Worm (Caenorhabditis elegans) whole organism, L1 larva: ENCODE measurements around the gene H01G02.4.

Source experiments
- C34B4.2 ChIP-seq: sonication (generic microtip); optimal IDR thresholded peaks from 2 replicates; lab custom pipeline; 2017; ENCODE audit warnings: mild to moderate bottlenecking, missing genetic modification characterization, missing compliant biosample characterization
- Y116A8C.19 ChIP-seq: sonication (generic microtip); optimal IDR thresholded peaks from 2 replicates; lab custom pipeline; 2016; ENCODE audit warnings: missing compliant biosample characterization, missing genetic modification characterization, borderline replicate concordance
- aha-1 ChIP-seq: fragments of 150-350 bp; optimal IDR thresholded peaks from 2 replicates; lab custom pipeline; 2014; ENCODE audit warnings: missing biosample characterization, missing genetic modification characterization
- alr-1 ChIP-seq: fragments of 200-800 bp; sonication (Bioruptor generic); optimal IDR thresholded peaks from 2 replicates; lab custom pipeline; 2018; ENCODE audit warnings: borderline replicate concordance, mild to moderate bottlenecking, missing genetic modification characterization, missing compliant biosample characterization
- blmp-1 ChIP-seq: fragments of 150-350 bp; optimal IDR thresholded peaks from 2 replicates; lab custom pipeline; 2014; ENCODE audit warnings: missing biosample characterization, missing genetic modification characterization
- ceh-8 ChIP-seq: fragments of 200-800 bp; sonication (Bioruptor generic); optimal IDR thresholded peaks from 2 replicates; lab custom pipeline; 2018; ENCODE audit warnings: mild to moderate bottlenecking, missing genetic modification characterization, moderate library complexity, missing compliant biosample characterization
- ceh-82 ChIP-seq, 3 experiments: fragments of 150-350 bp in 1 of 3; sonication (generic microtip) in 2 of 3; optimal IDR thresholded peaks; 2 replicates each; lab custom pipeline; 2014 to 2017; ENCODE audit warnings: missing biosample characterization in 3 of 3, missing genetic modification characterization in 3 of 3
- ceh-88 ChIP-seq: fragments of 200-800 bp; sonication (Bioruptor generic); IDR thresholded peaks from 2 replicates; pipeline ENCODE4 v1.3.6; 2022; ENCODE audit warnings: missing genetic modification characterization, missing compliant biosample characterization
- ceh-90 ChIP-seq: sonication (generic microtip); optimal IDR thresholded peaks from 2 replicates; lab custom pipeline; 2016; ENCODE audit warnings: missing genetic modification characterization, missing compliant biosample characterization
- ces-1 ChIP-seq: fragments of 150-350 bp; optimal IDR thresholded peaks from 2 replicates; lab custom pipeline; 2014; ENCODE audit warnings: missing biosample characterization, missing genetic modification reagents, missing genetic modification characterization
- dsc-1 ChIP-seq: sonication (generic microtip); optimal IDR thresholded peaks from 2 replicates; lab custom pipeline; 2016; ENCODE audit warnings: mild to moderate bottlenecking, missing genetic modification characterization, missing compliant biosample characterization
- efl-1 ChIP-seq, 4 experiments: fragments of 150-350 bp; optimal IDR thresholded peaks in 3 of 4; peaks in 1 of 4; 1 replicate in 1 of 4; 2 replicates in 3 of 4; lab custom pipeline; 2014; ENCODE audit warnings: missing biosample characterization in 2 of 4, missing genetic modification characterization in 2 of 4, missing genetic modification reagents in 2 of 4
- elt-2 ChIP-seq: sonication (generic microtip); optimal IDR thresholded peaks from 2 replicates; lab custom pipeline; 2016; ENCODE audit warnings: missing genetic modification characterization, mild to moderate bottlenecking, inconsistent platforms, missing compliant biosample characterization, missing genetic modification reagents
- fkh-10 ChIP-seq: sonication (generic microtip); optimal IDR thresholded peaks from 2 replicates; lab custom pipeline; 2017; ENCODE audit warnings: missing biosample characterization, missing genetic modification reagents, missing genetic modification characterization
- fkh-4 ChIP-seq: sonication (generic microtip); optimal IDR thresholded peaks from 2 replicates; lab custom pipeline; 2016; ENCODE audit warnings: missing compliant biosample characterization, missing genetic modification characterization, borderline replicate concordance
- fkh-8 ChIP-seq: sonication (generic microtip); optimal IDR thresholded peaks from 2 replicates; lab custom pipeline; 2016; ENCODE audit warnings: mild to moderate bottlenecking, missing genetic modification characterization, missing compliant biosample characterization
- grh-1 ChIP-seq: fragments of 200-800 bp; sonication (Bioruptor generic); IDR thresholded peaks from 2 replicates; pipeline ENCODE4 v1.3.6; 2022; ENCODE audit warnings: missing genetic modification reagents, missing genetic modification characterization, missing compliant biosample characterization
- lin-14 ChIP-seq: fragments of 200-800 bp; sonication (Bioruptor generic); optimal IDR thresholded peaks from 2 replicates; lab custom pipeline; 2018; ENCODE audit warnings: mild to moderate bottlenecking, missing genetic modification characterization, moderate library complexity, missing compliant biosample characterization
- lin-35 ChIP-seq, 2 experiments: fragments of 150-350 bp; optimal IDR thresholded peaks; 2 replicates each; lab custom pipeline; 2014; ENCODE audit warnings: missing biosample characterization in 2 of 2, missing genetic modification characterization in 2 of 2, missing genetic modification reagents in 2 of 2
- lsy-2 ChIP-seq, 2 experiments: fragments of 150-350 bp; optimal IDR thresholded peaks; 2 replicates each; lab custom pipeline; 2014; ENCODE audit warnings: missing biosample characterization in 2 of 2, missing genetic modification characterization in 2 of 2
- mep-1 ChIP-seq: fragments of 150-350 bp; optimal IDR thresholded peaks from 2 replicates; lab custom pipeline; 2014; ENCODE audit warnings: missing biosample characterization, missing genetic modification characterization
- nhr-11 ChIP-seq: fragments of 150-350 bp; optimal IDR thresholded peaks from 2 replicates; lab custom pipeline; 2014; ENCODE audit warnings: missing biosample characterization, missing genetic modification characterization
- nhr-47 ChIP-seq: sonication (generic microtip); optimal IDR thresholded peaks from 2 replicates; lab custom pipeline; 2016; ENCODE audit warnings: mild to moderate bottlenecking, missing genetic modification characterization, moderate library complexity, missing compliant biosample characterization
- nhr-71 ChIP-seq: sonication (generic microtip); optimal IDR thresholded peaks from 2 replicates; lab custom pipeline; 2016; ENCODE audit warnings: mild to moderate bottlenecking, missing genetic modification characterization, moderate library complexity, missing compliant biosample characterization
- nhr-77 ChIP-seq: fragments of 150-350 bp; optimal IDR thresholded peaks from 2 replicates; lab custom pipeline; 2014; ENCODE audit warnings: missing biosample characterization, missing genetic modification characterization
- nhr-85 ChIP-seq: sonication (generic microtip); peaks from one replicate; lab custom pipeline; 2016; ENCODE audit warnings: missing genetic modification characterization, inconsistent platforms, missing compliant biosample characterization
- nhr-90 ChIP-seq: sonication (generic microtip); optimal IDR thresholded peaks from 2 replicates; lab custom pipeline; 2016; ENCODE audit warnings: mild to moderate bottlenecking, missing genetic modification characterization, missing compliant biosample characterization; ENCODE audit not compliant: poor library complexity
- pag-3 ChIP-seq: sonication (generic microtip); optimal IDR thresholded peaks from 2 replicates; lab custom pipeline; 2017; ENCODE audit warnings: missing genetic modification characterization, mild to moderate bottlenecking, missing compliant biosample characterization, antibody characterized with exemption, borderline replicate concordance; ENCODE audit not compliant: insufficient read depth
- pqm-1 ChIP-seq: sonication (generic microtip); optimal IDR thresholded peaks from 3 replicates; lab custom pipeline; 2017; ENCODE audit warnings: missing biosample characterization, missing genetic modification characterization
- rnt-1 ChIP-seq: sonication (generic microtip); optimal IDR thresholded peaks from 2 replicates; lab custom pipeline; 2016; ENCODE audit warnings: mild to moderate bottlenecking, missing genetic modification characterization, moderate library complexity, missing compliant biosample characterization
- swsn-7 ChIP-seq: sonication (generic microtip); optimal IDR thresholded peaks from 2 replicates; lab custom pipeline; 2016; ENCODE audit warnings: missing genetic modification characterization, missing compliant biosample characterization
- tbx-2 ChIP-seq: sonication (generic microtip); optimal IDR thresholded peaks from 2 replicates; lab custom pipeline; 2016; ENCODE audit warnings: missing genetic modification characterization, missing compliant biosample characterization
- unc-130 ChIP-seq: fragments of 150-350 bp; optimal IDR thresholded peaks from 2 replicates; lab custom pipeline; 2017; ENCODE audit warnings: missing biosample characterization, missing genetic modification characterization, inconsistent platforms
- unc-30 ChIP-seq: sonication (generic microtip); optimal IDR thresholded peaks from 2 replicates; lab custom pipeline; 2017; ENCODE audit warnings: missing biosample characterization, missing genetic modification characterization
- unc-86 ChIP-seq: sonication (generic microtip); optimal IDR thresholded peaks from 2 replicates; lab custom pipeline; 2016; ENCODE audit warnings: missing genetic modification characterization, missing compliant biosample characterization
- unc-98 ChIP-seq: fragments of 200-800 bp; sonication (Bioruptor generic); IDR thresholded peaks from 2 replicates; pipeline ENCODE4 v1.3.6; 2022; ENCODE audit warnings: missing genetic modification characterization, missing compliant biosample characterization
- vab-15 ChIP-seq: sonication (generic microtip); optimal IDR thresholded peaks from 2 replicates; lab custom pipeline; 2017; ENCODE audit warnings: missing genotype, mild to moderate bottlenecking, missing genetic modification characterization, missing compliant biosample characterization
- zag-1 ChIP-seq: fragments of 150-350 bp; optimal IDR thresholded peaks from 2 replicates; lab custom pipeline; 2014; ENCODE audit warnings: missing biosample characterization, missing genetic modification characterization
- zip-4 ChIP-seq: fragments of 200-800 bp; sonication (Bioruptor generic); optimal IDR thresholded peaks from 2 replicates; lab custom pipeline; 2018; ENCODE audit warnings: mild to moderate bottlenecking, missing genetic modification characterization, moderate library complexity, missing compliant biosample characterization
- ztf-4 ChIP-seq: fragments of 150-350 bp; optimal IDR thresholded peaks from 2 replicates; lab custom pipeline; 2014; ENCODE audit warnings: missing biosample characterization, missing genetic modification characterization

H01G02.4 gene

ce11 chrIV:11792495-11792894 lies 10.4 kb downstream of the H01G02.4 start, which contains the start of gene H01G02.3:
Gene H01G02.3 (minus strand): TSS chrIV:11792595.
- TF ChIP-seq efl-1 (optimal IDR thresholded peaks at IDR 0.05; lab: Kevin White, UChicago) (no peak), efl-1 (GFP tag; optimal IDR thresholded peaks at IDR 0.05 in 1 of 2; lab: Kevin White, UChicago) (no peak), Y116A8C.19 (tag; lab: Kevin White, UChicago) (no peak), unc-130 (tag; lab: Kevin White, UChicago) (no peak), nhr-77 (tag; lab: Kevin White, UChicago) (no peak), dsc-1 (tag; lab: Kevin White, UChicago) (no peak), tbx-2 (tag; lab: Kevin White, UChicago) (no peak)

- no peak for TF ChIP-seq vab-15 (tag; lab: Kevin White, UChicago)
- peak; percentile 29 for TF ChIP-seq zag-1
- no peak for TF ChIP-seq aha-1 (tag; lab: Kevin White, UChicago)
- TF ChIP-seq unc-98 (GFP tag; lab: Robert Waterston, UW): no peak
- no peak for TF ChIP-seq nhr-90 (tag; lab: Kevin White, UChicago)
- TF ChIP-seq fkh-10 (GFP tag; lab: Kevin White, UChicago): peak; percentile 73
- no peak for TF ChIP-seq grh-1 (GFP tag; lab: Robert Waterston, UW)
- TF ChIP-seq C34B4.2 (tag; lab: Kevin White, UChicago): no peak
- TF ChIP-seq rnt-1 (tag; lab: Kevin White, UChicago): no peak
- no peak for TF ChIP-seq Y116A8C.19 (tag; lab: Kevin White, UChicago)
- TF ChIP-seq fkh-4 (tag; lab: Kevin White, UChicago): no peak
- no peak for TF ChIP-seq nhr-11
- no peak for TF ChIP-seq fkh-8
- no peak for TF ChIP-seq elt-2 (tag; lab: Kevin White, UChicago)
- TF ChIP-seq alr-1: no peak
- no peak for TF ChIP-seq nhr-85 (tag; lab: Kevin White, UChicago)
- TF ChIP-seq unc-86: peak; percentile 27
- no peak for TF ChIP-seq ceh-8 (GFP tag; lab: Kevin White, UChicago)
- TF ChIP-seq nhr-47 (tag; lab: Kevin White, UChicago): peak; percentile 5
- TF ChIP-seq blmp-1 (tag; lab: Kevin White, UChicago): no peak
- TF ChIP-seq lsy-2 (tag; optimal IDR thresholded peaks at IDR 0.05; lab: Kevin White, UChicago): peak in 1 of 2 experiments; percentile 9
- no peak for TF ChIP-seq swsn-7 (tag; lab: Kevin White, UChicago)
- peak; percentile 83 for TF ChIP-seq ces-1 (GFP tag; lab: Kevin White, UChicago)
- TF ChIP-seq ceh-88 (GFP tag; lab: Robert Waterston, UW): no peak
- TF ChIP-seq pqm-1 (tag; lab: Kevin White, UChicago): no peak
- peak; percentile 84 for TF ChIP-seq lin-14
- TF ChIP-seq pag-3 (tag; lab: Kevin White, UChicago): no peak
- peak; percentile 39 for TF ChIP-seq mep-1 (tag; lab: Kevin White, UChicago)
- peak in 1 of 2 experiments; percentile 4 for TF ChIP-seq lin-35 (GFP tag; optimal IDR thresholded peaks at IDR 0.05; lab: Kevin White, UChicago)
- TF ChIP-seq ztf-4 (tag; lab: Kevin White, UChicago): no peak
- TF ChIP-seq zip-4: no peak
- TF ChIP-seq ceh-82 (tag; optimal IDR thresholded peaks at IDR 0.05; lab: Kevin White, UChicago): no peak
- TF ChIP-seq unc-130 (tag; lab: Kevin White, UChicago): no peak
- no peak for TF ChIP-seq unc-30
- peak; percentile 14 for TF ChIP-seq nhr-71 (tag; lab: Kevin White, UChicago)
- TF ChIP-seq ceh-90 (tag; lab: Kevin White, UChicago): no peak
These were observed 14.5 kb downstream of the H01G02.4 start for ce11 chrIV:11788383-11788963.
